Worm (Caenorhabditis elegans): ENCODE data around the gene rbx-1.

- TF ChIP-seq nhr-11 (tag; optimal IDR thresholded peaks at IDR 0.05) (no peak), ceh-6 (GFP tag; optimal IDR thresholded peaks at IDR 0.05) (no peak), ceh-48 (tag; optimal IDR thresholded peaks at IDR 0.05) (no peak), dmd-4 (tag; optimal IDR thresholded peaks at IDR 0.05; ENCODE audit: borderline replicate concordance) (no peak), fkh-10 (GFP tag; optimal IDR thresholded peaks at IDR 0.05) (no peak)
Observed at ce11 chrV:9692649-9693112, 2.4 kb upstream of the rbx-1 start, which contains the start of gene ZK287.7.
